Fruit fly (Drosophila melanogaster): Measurements from ENCODE around the gene Utx.

Gene Utx

DNA sequence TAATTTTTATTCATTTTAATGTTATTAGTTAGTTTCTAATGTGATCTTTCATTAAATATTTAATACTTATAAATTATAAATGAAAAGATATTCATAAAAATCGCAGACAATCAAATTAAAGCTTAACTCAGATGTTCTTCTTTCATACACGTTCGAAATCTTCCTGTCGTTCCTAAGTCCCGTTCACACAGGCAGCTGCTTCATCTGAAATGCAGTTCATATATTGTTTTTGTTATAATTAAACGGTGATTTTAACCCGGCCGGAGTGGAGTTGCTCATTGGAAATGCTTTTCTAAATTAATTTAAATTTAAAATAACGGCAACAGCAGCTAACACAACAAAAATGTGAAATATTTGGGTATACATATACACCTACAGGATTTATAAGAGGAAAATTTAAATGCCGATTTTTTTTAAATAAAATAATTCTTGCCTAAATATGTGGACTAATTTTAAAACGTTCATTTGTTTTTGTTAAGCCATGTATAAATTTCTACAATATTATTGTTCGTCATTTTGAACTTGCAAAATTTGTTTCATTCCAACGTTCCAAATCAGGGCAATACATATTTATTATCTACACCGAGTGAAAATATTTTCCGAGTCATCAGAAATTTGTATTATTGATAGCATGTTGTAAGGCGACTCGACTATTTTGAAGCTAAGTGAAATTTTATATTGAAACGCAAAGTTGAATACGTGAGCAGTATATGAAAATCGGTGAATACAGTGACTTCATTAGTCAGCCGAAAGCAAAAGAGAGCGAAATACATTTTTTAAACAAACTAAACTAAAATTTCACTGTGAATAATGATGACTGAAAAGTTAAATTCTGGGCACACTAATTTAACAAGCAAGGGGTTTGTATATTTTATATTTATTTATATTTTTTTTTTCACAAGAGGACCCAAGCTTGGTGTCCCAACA, 39.6 kb downstream of the Utx start, which contains the start of gene me31B:
Gene me31B (plus strand): TSS at position 616 of the 927 bp plus-strand sequence.
- TF ChIP-seq Hnf4 (GFP tag; optimal IDR thresholded peaks at IDR 0.05) (peak; percentile 1), foxo (GFP tag; optimal IDR thresholded peaks at IDR 0.05) (no peak), woc (GFP tag; optimal IDR thresholded peaks at IDR 0.05) (peak; percentile 76)

DNA sequence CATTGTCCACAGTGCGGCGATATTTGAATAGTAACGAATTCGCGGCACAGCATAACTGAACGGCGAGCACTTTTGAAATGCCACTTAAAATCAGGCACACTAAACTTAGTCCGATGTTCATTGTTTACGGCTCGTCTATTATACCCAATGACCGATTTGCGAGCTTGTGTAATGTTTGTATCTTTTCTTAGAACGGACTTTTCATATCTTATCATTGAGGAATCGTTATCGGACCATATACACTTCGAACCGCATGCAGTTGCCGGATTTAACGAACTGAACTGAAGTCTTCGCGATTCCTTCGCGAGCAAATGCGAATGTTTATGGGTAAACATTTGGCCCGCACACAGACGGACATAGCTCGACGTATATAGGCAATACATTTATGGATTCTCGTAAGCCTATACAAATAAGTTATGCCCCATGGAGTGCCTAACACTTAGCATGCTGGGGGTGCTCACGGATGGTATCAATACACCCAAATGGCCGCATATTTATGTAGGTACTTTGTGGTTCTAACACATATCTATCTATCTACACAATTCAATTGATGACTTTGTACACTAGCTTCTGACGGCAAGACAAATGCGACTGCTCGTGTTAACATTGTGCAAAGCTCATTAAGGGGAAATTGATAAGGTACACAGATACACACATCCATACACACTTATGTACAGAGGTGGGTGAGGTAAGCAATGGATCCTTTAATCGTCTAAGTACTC, 40.7 kb downstream of the Utx start, which contains the start of gene mthl15:
Gene mthl15 (minus strand): TSS at position 593 of the 722 bp plus-strand sequence.
- TF ChIP-seq fru (GFP tag; optimal IDR thresholded peaks at IDR 0.05) = no peak
- no peak for TF ChIP-seq Rel (GFP tag; optimal IDR thresholded peaks at IDR 0.05)
- TF ChIP-seq Rel (tag; optimal IDR thresholded peaks at IDR 0.05) = no peak
- TF ChIP-seq brk (GFP tag; optimal IDR thresholded peaks at IDR 0.05) = no peak
- no peak for TF ChIP-seq Hnf4 (GFP tag; optimal IDR thresholded peaks at IDR 0.05)
- TF ChIP-seq ey (GFP tag; optimal IDR thresholded peaks at IDR 0.05) = no peak
- TF ChIP-seq dmrt93B (GFP tag; optimal IDR thresholded peaks at IDR 0.05) = no peak

DNA sequence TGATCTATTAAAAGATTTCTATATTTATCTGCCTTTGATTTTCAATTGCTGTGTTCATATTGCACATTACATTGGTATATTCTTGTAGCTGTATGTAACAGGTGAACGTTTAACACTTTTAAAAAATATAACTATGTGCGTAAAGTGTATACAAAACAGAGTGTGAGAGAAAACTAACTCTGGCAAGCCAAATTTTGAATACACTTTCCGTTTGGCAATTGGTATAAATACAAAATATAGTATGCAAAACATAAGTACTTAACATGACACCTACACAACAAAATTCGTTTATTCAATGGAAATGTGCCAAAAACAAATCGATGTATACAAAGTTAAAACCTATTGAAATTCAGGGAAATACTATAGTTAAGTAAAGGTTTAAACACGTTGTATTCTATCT, 45.8 kb downstream of the Utx start:
- TF ChIP-seq dl (GFP tag; optimal IDR thresholded peaks at IDR 0.05; ENCODE audit: insufficient read depth in 1 of 2, partially characterized antibody in 2 of 2) = no peak

DNA sequence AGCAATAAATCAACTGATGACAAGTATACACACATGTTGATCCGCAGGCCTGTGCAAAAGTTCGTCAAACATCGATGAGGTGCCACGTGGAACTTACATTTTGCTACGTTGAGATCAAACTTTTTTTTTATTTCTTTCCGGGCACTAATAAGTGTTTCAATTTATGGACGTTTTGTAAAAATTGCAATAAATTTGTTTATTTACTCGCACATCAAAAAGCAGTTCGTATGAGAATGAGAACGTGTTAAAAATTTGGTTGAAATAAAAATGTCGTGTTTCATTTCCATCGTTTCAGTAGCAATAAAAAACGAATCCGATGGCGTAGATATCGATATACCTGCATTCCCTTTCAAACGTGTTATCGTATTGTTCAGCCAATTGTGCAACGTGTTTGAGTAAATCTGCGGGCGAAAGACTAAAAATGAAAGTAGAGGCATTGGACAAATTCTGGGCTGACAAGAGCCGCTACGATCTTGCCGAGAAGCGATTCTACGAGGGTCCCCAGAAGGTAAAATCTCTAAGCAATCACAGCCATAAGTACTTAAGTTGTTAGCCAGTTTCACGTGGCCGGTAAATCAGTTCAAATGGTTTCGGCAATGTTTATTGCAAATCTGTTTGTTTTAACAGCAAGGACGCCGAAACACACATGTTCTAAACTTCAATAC, 46.3 kb downstream of the Utx start, which contains the start of gene eEF1delta:
Gene eEF1delta (plus strand): TSS at position 356 of the 665 bp plus-strand sequence.
- TF ChIP-seq woc (GFP tag; optimal IDR thresholded peaks at IDR 0.05) = peak; percentile 57
- TF ChIP-seq sage (GFP tag; optimal IDR thresholded peaks at IDR 0.05) = no peak
- TF ChIP-seq Hr78 (GFP tag; optimal IDR thresholded peaks at IDR 0.05) = no peak

DNA sequence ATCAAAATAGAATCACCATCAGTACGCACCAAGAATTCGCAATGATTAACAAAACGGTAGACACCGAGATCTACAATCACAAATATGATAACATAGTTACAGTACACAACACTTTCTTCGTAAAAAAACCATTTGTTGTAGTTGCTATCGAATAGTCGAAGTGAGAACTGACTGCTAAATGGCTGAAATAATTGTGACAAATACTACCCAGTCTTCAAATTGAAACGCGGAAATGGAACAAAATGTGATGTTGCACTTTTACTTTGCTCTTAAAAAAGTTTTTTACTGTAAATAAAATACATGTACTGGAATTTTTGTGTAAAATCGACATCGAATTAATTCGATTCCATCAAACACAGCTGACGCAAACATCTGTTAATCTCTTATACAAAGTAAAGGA, 47.1 kb downstream of the Utx start, which contains the start of gene ova:
Gene ova (minus strand): TSS at position 183 of the 400 bp plus-strand sequence.
- no peak for TF ChIP-seq Abd-B (GFP tag; optimal IDR thresholded peaks at IDR 0.05)
- no peak for TF ChIP-seq brk (GFP tag; optimal IDR thresholded peaks at IDR 0.05)
- TF ChIP-seq br (GFP tag; optimal IDR thresholded peaks at IDR 0.05) = no peak
- no peak for TF ChIP-seq fru (GFP tag; optimal IDR thresholded peaks at IDR 0.05)
- no peak for TF ChIP-seq lola (GFP tag; optimal IDR thresholded peaks at IDR 0.05)
- no peak for TF ChIP-seq jim (GFP tag; optimal IDR thresholded peaks at IDR 0.05)
- TF ChIP-seq Hr83 (GFP tag; optimal IDR thresholded peaks at IDR 0.05; ENCODE audit: poor library complexity, severe bottlenecking) = no peak
- TF ChIP-seq N (GFP tag; optimal IDR thresholded peaks at IDR 0.05) = no peak
- TF ChIP-seq CG9705 (GFP tag; optimal IDR thresholded peaks at IDR 0.05) = no peak
- TF ChIP-seq woc (GFP tag; optimal IDR thresholded peaks at IDR 0.05) = no peak
- no peak for TF ChIP-seq rgr (GFP tag; optimal IDR thresholded peaks at IDR 0.05)
- TF ChIP-seq Vsx2 (GFP tag; optimal IDR thresholded peaks at IDR 0.05; ENCODE audit: partially characterized antibody) = no peak
- no peak for TF ChIP-seq OdsH (GFP tag; optimal IDR thresholded peaks at IDR 0.05)
- no peak for TF ChIP-seq sv (GFP tag; optimal IDR thresholded peaks at IDR 0.05)
- no peak for TF ChIP-seq GATAd (GFP tag; optimal IDR thresholded peaks at IDR 0.05)
- TF ChIP-seq CG32264 (GFP tag; optimal IDR thresholded peaks at IDR 0.05) = no peak
- TF ChIP-seq sage (GFP tag; optimal IDR thresholded peaks at IDR 0.05) = no peak
- no peak for TF ChIP-seq dl (GFP tag; optimal IDR thresholded peaks at IDR 0.05; ENCODE audit: insufficient read depth in 1 of 2, partially characterized antibody in 2 of 2)
- TF ChIP-seq tai (GFP tag; optimal IDR thresholded peaks at IDR 0.05) = no peak

DNA sequence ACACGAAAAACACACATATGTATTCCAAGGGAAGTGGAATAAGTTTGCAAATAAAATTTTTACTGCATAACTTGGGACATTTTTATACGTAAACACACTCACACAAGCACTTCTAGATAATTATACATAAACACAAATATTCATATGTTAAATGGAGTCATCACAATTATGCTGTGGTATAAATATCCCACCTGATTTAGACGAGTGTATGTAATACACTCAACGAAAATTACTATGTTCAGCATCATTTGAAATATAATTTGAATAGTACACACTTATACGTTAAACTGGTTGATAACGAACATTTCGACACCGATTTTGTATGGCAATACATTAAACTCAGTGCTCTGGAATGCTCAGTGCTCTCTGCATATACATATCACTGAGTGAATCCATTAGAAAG, 47.5 kb downstream of the Utx start:
- TF ChIP-seq usp (GFP tag; optimal IDR thresholded peaks at IDR 0.05) = no peak
- peak; percentile 32 for TF ChIP-seq psq (GFP tag; optimal IDR thresholded peaks at IDR 0.05)
- TF ChIP-seq brk (GFP tag; optimal IDR thresholded peaks at IDR 0.05) = peak; percentile 43
- TF ChIP-seq woc (GFP tag; optimal IDR thresholded peaks at IDR 0.05) = no peak
- TF ChIP-seq fru (GFP tag; optimal IDR thresholded peaks at IDR 0.05) = peak; percentile 55
- TF ChIP-seq Myc (optimal IDR thresholded peaks at IDR 0.05) = no peak
- peak; percentile 19 for TF ChIP-seq HLH106 (tag; optimal IDR thresholded peaks at IDR 0.05)
- TF ChIP-seq N (GFP tag; optimal IDR thresholded peaks at IDR 0.05) = no peak
- no peak for TF ChIP-seq br (GFP tag; optimal IDR thresholded peaks at IDR 0.05)
- TF ChIP-seq rgr (GFP tag; optimal IDR thresholded peaks at IDR 0.05) = peak; percentile 60
- TF ChIP-seq h (GFP tag; optimal IDR thresholded peaks at IDR 0.05) = peak; percentile 66
- no peak for TF ChIP-seq sage (GFP tag; optimal IDR thresholded peaks at IDR 0.05)
- no peak for TF ChIP-seq GATAd (GFP tag; optimal IDR thresholded peaks at IDR 0.05)
- TF ChIP-seq pan (optimal IDR thresholded peaks at IDR 0.05) = no peak
- peak in 1 of 2 experiments; percentile 59 for TF ChIP-seq foxo (GFP tag; optimal IDR thresholded peaks at IDR 0.05)
- TF ChIP-seq Hr83 (GFP tag; optimal IDR thresholded peaks at IDR 0.05; ENCODE audit: poor library complexity, severe bottlenecking) = peak; percentile 40
- peak; percentile 59 for TF ChIP-seq tai (GFP tag; optimal IDR thresholded peaks at IDR 0.05)
- TF ChIP-seq jim (GFP tag; optimal IDR thresholded peaks at IDR 0.05) = no peak
- TF ChIP-seq Sp1 (GFP tag; optimal IDR thresholded peaks at IDR 0.05) = peak; percentile 1
- peak; percentile 18 for TF ChIP-seq OdsH (GFP tag; optimal IDR thresholded peaks at IDR 0.05)
- TF ChIP-seq ey (GFP tag; optimal IDR thresholded peaks at IDR 0.05) = peak; percentile 28
- no peak for TF ChIP-seq dsf (GFP tag; optimal IDR thresholded peaks at IDR 0.05; ENCODE audit: borderline replicate concordance)

All from whole organism, wandering third instar larva.